Fruit fly (Drosophila melanogaster) whole organism, prepupa: ENCODE data around the gene CG31778.

Experiments
- Blimp-1 ChIP-seq: fragments of 200-800 bp; sonication (Bioruptor generic); optimal IDR thresholded peaks from 3 replicates; lab custom pipeline; 2017; ENCODE audit warnings: missing biosample characterization, missing genetic modification characterization, mild to moderate bottlenecking, moderate library complexity, missing genetic modification reagents
- CG11902 ChIP-seq: fragments of 200-800 bp; sonication (Bioruptor generic); optimal IDR thresholded peaks from 3 replicates; lab custom pipeline; 2016; ENCODE audit warnings: missing biosample characterization, missing genetic modification characterization
- CG31627 ChIP-seq: fragments of 200-800 bp; sonication (Bioruptor generic); optimal IDR thresholded peaks from 3 replicates; lab custom pipeline; 2016; ENCODE audit warnings: missing biosample characterization, missing genetic modification characterization
- CG3919 ChIP-seq: fragments of 200-800 bp; sonication (Bioruptor generic); optimal IDR thresholded peaks from 3 replicates; lab custom pipeline; 2016; ENCODE audit warnings: missing biosample characterization, missing genetic modification characterization
- CG4318 ChIP-seq: fragments of 200-800 bp; sonication (Bioruptor generic); optimal IDR thresholded peaks from 3 replicates; lab custom pipeline; 2017; ENCODE audit warnings: missing biosample characterization, mild to moderate bottlenecking, missing genetic modification characterization
- CG8119 ChIP-seq: fragments of 200-800 bp; sonication (Bioruptor generic); IDR thresholded peaks from 3 replicates; pipeline ENCODE4 v1.3.6; 2022; ENCODE audit warnings: missing biosample characterization, missing genetic modification characterization
- CG8319 ChIP-seq: fragments of 200-800 bp; sonication (Bioruptor generic); optimal IDR thresholded peaks from 3 replicates; lab custom pipeline; 2016; ENCODE audit warnings: missing biosample characterization, missing genetic modification characterization
- Ets21C ChIP-seq: fragments of 200-800 bp; sonication (Bioruptor generic); optimal IDR thresholded peaks from 3 replicates; lab custom pipeline; 2016; ENCODE audit warnings: missing biosample characterization, missing genetic modification characterization
- Gug ChIP-seq: fragments of 200-800 bp; sonication (Bioruptor generic); IDR thresholded peaks from 2 replicates; pipeline ENCODE4 v1.3.6; 2022; ENCODE audit warnings: missing biosample characterization, missing genetic modification characterization
- Hr39 ChIP-seq: fragments of 200-800 bp; sonication (Bioruptor generic); optimal IDR thresholded peaks from 2 replicates; lab custom pipeline; 2016; ENCODE audit warnings: missing biosample characterization, missing genetic modification characterization
- Smox ChIP-seq: fragments of 200-800 bp; sonication (Bioruptor generic); optimal IDR thresholded peaks from 3 replicates; lab custom pipeline; 2016; ENCODE audit warnings: missing biosample characterization, missing genetic modification characterization
- Sox15 ChIP-seq: fragments of 200-800 bp; sonication (Bioruptor generic); optimal IDR thresholded peaks from 3 replicates; lab custom pipeline; 2016; ENCODE audit warnings: missing biosample characterization, missing genetic modification characterization
- eg ChIP-seq: fragments of 200-800 bp; sonication (Bioruptor generic); IDR thresholded peaks from 3 replicates; pipeline ENCODE4 v1.3.6; 2022; ENCODE audit warnings: missing biosample characterization, missing genetic modification characterization
- spab ChIP-seq: fragments of 200-800 bp; sonication (Bioruptor generic); optimal IDR thresholded peaks from 2 replicates; lab custom pipeline; 2017; ENCODE audit warnings: missing biosample characterization, mild to moderate bottlenecking, missing genetic modification characterization, missing genetic modification reagents
- svp ChIP-seq: fragments of 200-800 bp; sonication (Bioruptor generic); peaks from one replicate; lab custom pipeline; 2016; ENCODE audit warnings: missing biosample characterization, missing genetic modification characterization
- vri ChIP-seq: fragments of 200-800 bp; sonication (Bioruptor generic); optimal IDR thresholded peaks from 3 replicates; lab custom pipeline; 2016; ENCODE audit warnings: missing biosample characterization, mild to moderate bottlenecking, missing genetic modification characterization

The CG31778 gene

dm6 chr2L:3655698-3656105, 49.6 kb downstream of the CG31778 start (continued):
- TF ChIP-seq CG11902 (GFP tag; lab: Kevin White, UChicago) (peak; percentile 98), CG31627 (peak; percentile 99), Ets21C (GFP tag; lab: Kevin White, UChicago) (peak; percentile 98), CG4318 (peak; percentile 97), spab (GFP tag; lab: Kevin White, UChicago) (peak; percentile 98), CG3919 (GFP tag; lab: Kevin White, UChicago) (peak; percentile 99), Sox15 (GFP tag; lab: Kevin White, UChicago) (peak; percentile 98), CG8119 (GFP tag; lab: Robert Waterston, UW) (peak; percentile 99), CG8319 (GFP tag; lab: Kevin White, UChicago) (peak; percentile 98), eg (GFP tag; lab: Robert Waterston, UW) (peak; percentile 99), Hr39 (peak; percentile 99), Smox (GFP tag; lab: Kevin White, UChicago) (peak; percentile 99), Gug (GFP tag; lab: Robert Waterston, UW) (peak; percentile 98)

- TF ChIP-seq Blimp-1 (GFP tag; lab: Kevin White, UChicago) (no peak), vri (peak; percentile 16), svp (GFP tag; lab: Kevin White, UChicago) (peak; percentile 47)
Observed at dm6 chr2L:3654956-3655618, 50.2 kb downstream of the CG31778 start.
